Worm (Caenorhabditis elegans): ENCODE results near the gene lips-10.

DNA sequence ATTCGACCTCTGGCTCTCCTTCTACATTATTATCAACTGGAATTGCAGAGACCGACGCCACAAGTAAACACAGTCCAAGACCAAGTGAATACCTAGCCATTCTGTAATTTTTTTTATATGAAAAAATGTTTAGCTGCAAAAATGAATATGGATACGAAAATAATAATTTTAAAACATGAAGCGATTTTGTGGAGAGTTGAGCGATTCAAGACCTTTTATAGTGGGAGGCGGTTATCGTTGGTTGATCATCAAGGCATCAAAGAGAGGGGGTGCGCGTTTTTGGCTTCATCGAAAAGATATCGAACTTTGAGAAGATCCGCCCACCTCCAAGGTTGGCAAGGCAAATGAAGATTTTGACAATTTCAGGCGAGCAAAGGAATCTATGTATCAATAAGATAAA lies 7.8 kb downstream of the lips-10 start, which contains the start of gene cut-3:
- TF ChIP-seq nhr-179 (tag; optimal IDR thresholded peaks at IDR 0.05) (no peak), tbx-9 (tag; optimal IDR thresholded peaks at IDR 0.05; ENCODE audit: borderline replicate concordance) (no peak), F37B4.10 (GFP tag; IDR thresholded peaks at IDR 0.05) (no peak)
